Fruit fly (Drosophila melanogaster): ENCODE data around the gene mRpL22.

DNA sequence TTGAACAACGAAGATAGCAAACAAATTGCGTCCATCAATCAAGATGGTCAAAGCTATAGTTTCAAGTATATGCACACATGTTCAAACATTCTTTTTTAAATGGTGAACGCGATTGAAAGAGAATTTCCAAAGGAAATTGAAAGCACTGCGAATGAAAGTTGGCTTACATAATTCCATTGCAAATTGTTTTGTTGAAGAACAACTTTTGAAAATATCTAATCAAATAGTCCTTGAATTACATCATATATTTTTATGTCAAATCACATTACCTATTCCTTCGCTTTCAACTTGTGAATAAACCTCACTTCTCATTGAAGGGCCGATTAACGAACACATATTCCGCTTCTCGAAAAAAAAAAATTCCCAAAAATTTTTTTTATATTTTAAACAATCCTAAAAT, 43.1 kb upstream of the mRpL22 start, which contains the start of gene CG32568:
- TF ChIP-seq CG9705 (GFP tag; optimal IDR thresholded peaks at IDR 0.05), result no peak
- no peak for TF ChIP-seq Myc (optimal IDR thresholded peaks at IDR 0.05)
- TF ChIP-seq sage (GFP tag; optimal IDR thresholded peaks at IDR 0.05), result no peak
- no peak for TF ChIP-seq pan (optimal IDR thresholded peaks at IDR 0.05)
- TF ChIP-seq CG32264 (GFP tag; optimal IDR thresholded peaks at IDR 0.05), result no peak
- no peak for TF ChIP-seq h (GFP tag; optimal IDR thresholded peaks at IDR 0.05)
- no peak for TF ChIP-seq Dfd (GFP tag; optimal IDR thresholded peaks at IDR 0.05)
- no peak for TF ChIP-seq Dif (GFP tag; optimal IDR thresholded peaks at IDR 0.05; ENCODE audit: partially characterized antibody)
- TF ChIP-seq lola (GFP tag; optimal IDR thresholded peaks at IDR 0.05), result no peak
- TF ChIP-seq usp (GFP tag; optimal IDR thresholded peaks at IDR 0.05), result no peak
- TF ChIP-seq HLH106 (tag; optimal IDR thresholded peaks at IDR 0.05), result no peak
